Fruit fly (Drosophila melanogaster): ENCODE results near the gene dop.
A peak's percentile ranks its signal among the peaks of the same experiment; 100 is the strongest.

dop gene

DNA sequence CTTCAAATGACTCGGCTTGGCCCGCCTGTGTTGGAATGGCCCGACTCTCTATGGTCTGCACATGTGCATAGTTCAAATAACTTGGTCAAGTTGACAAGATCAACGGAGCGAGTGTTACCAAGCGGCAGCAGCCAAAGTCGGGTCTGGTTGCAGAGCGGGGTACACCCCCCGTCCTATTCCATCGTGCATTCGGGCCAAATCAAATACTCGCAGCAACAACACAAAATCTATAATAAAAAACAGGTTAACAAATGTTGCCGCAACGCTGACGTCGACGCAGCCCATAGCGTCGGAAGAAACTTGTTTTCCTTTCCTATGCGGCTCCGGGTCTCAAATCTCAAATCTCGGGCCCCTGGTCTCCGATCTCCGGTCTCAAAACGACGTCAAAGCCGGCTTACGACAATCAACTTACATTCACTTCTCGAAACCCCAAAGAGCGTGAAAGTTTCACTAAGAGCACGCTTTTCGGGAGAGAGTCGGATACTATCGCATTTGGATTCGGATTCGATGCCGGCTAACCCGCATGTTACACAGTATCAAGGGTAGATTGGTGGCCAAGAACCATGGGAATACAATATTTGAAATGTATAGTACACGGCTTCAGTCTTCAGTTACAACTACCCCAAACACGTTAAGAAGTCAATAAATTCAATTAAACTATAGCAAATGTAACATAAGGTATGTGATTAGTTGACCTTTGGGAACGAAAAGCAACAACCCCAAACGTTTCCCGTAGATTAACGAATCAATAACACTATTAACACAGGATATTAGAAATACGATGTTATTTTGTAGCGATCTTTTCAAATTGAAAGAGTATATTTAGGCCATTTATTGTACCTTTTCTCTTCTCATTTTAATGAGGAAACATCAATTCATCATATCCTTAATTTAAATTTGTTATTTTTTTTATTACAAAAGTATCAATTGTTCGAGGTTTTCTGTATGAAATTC lies 31.3 kb upstream of the dop start (continued):
- TF ChIP-seq twi (tag; optimal IDR thresholded peaks at IDR 0.05) (peak; percentile 30), CG1792 (GFP tag; optimal IDR thresholded peaks at IDR 0.05) (peak; percentile 13), CG9817 (tag; optimal IDR thresholded peaks at IDR 0.05) (peak; percentile 57), CG31365 (tag; optimal IDR thresholded peaks at IDR 0.05) (no peak), Optix (GFP tag; IDR thresholded peaks at IDR 0.05) (no peak), E2f1 (GFP tag; IDR thresholded peaks at IDR 0.05) (0 out of 2 replicates have a peak, but pooled peaks have one; percentile 20), zf30C (GFP tag; optimal IDR thresholded peaks at IDR 0.05) (no peak), bbx (GFP tag; IDR thresholded peaks at IDR 0.05; ENCODE audit: partially characterized antibody) (no peak), Gug (GFP tag; IDR thresholded peaks at IDR 0.05) (peak; percentile 55; the same call in 2 of the 4 replicates), lola (GFP tag; optimal IDR thresholded peaks at IDR 0.05) (peak in 1 of 3 experiments; percentile 83), Lpt (GFP tag; optimal IDR thresholded peaks at IDR 0.05) (no peak), CG3163 (GFP tag; optimal IDR thresholded peaks at IDR 0.05) (peak; percentile 93), CG10565 (GFP tag; optimal IDR thresholded peaks at IDR 0.05) (no peak), corto (GFP tag; optimal IDR thresholded peaks at IDR 0.05) (no peak), ci (GFP tag; IDR thresholded peaks at IDR 0.05) (peak; percentile 61; the same call in 2 of the 3 replicates), wor (GFP tag; IDR thresholded peaks at IDR 0.05) (peak; percentile 53; the same call in 1 of the 2 replicates), CG1024 (GFP tag; IDR thresholded peaks at IDR 0.05) (no peak), salm (tag; optimal IDR thresholded peaks at IDR 0.05) (no peak), Ets65A (GFP tag) (peak; percentile 93), Camta (GFP tag; optimal IDR thresholded peaks at IDR 0.05) (peak; percentile 51), CG7987 (GFP tag; optimal IDR thresholded peaks at IDR 0.05) (no peak), CoRest (tag; optimal IDR thresholded peaks at IDR 0.05) (peak; percentile 87), Scr (GFP tag; IDR thresholded peaks at IDR 0.05; ENCODE audit: partially characterized antibody) (no peak), CG14441 (GFP tag; IDR thresholded peaks at IDR 0.05) (peak; percentile 61; the same call in 1 of the 2 replicates), CG12659 (GFP tag; optimal IDR thresholded peaks at IDR 0.05) (peak; percentile 77), CG12104 (GFP tag; optimal IDR thresholded peaks at IDR 0.05) (peak; percentile 30), ATbp (GFP tag; optimal IDR thresholded peaks at IDR 0.05) (peak; percentile 52), Tbp (GFP tag; optimal IDR thresholded peaks at IDR 0.05) (no peak), CkIIα-i1 (GFP tag; IDR thresholded peaks at IDR 0.05) (no peak), CG17359 (tag; optimal IDR thresholded peaks at IDR 0.05) (peak; percentile 46), CG13296 (GFP tag; optimal IDR thresholded peaks at IDR 0.05) (no peak), stc (GFP tag; IDR thresholded peaks at IDR 0.05) (no peak), crol (GFP tag; IDR thresholded peaks at IDR 0.05) (peak; percentile 83), fd64A (GFP tag; optimal IDR thresholded peaks at IDR 0.05) (no peak), CG17385 (GFP tag; optimal IDR thresholded peaks at IDR 0.05) (peak; percentile 75), Elba2 (GFP tag; optimal IDR thresholded peaks at IDR 0.05) (no peak), NK7.1 (GFP tag; optimal IDR thresholded peaks at IDR 0.05) (no peak), CG13287 (GFP tag; IDR thresholded peaks at IDR 0.05; ENCODE audit: partially characterized antibody) (no peak), CG13894 (tag; optimal IDR thresholded peaks at IDR 0.05) (peak; percentile 3), sens-2 (GFP tag; IDR thresholded peaks at IDR 0.05) (no peak), CG14667 (GFP tag; IDR thresholded peaks at IDR 0.05) (peak; percentile 38), CG2199 (GFP tag; IDR thresholded peaks at IDR 0.05) (peak; percentile 10; the same call in 1 of the 3 replicates), oc (tag; optimal IDR thresholded peaks at IDR 0.05) (no peak), Dek (tag; optimal IDR thresholded peaks at IDR 0.05) (peak; percentile 70), Meics (GFP tag; optimal IDR thresholded peaks at IDR 0.05) (peak; percentile 67), Chrac-16 (GFP tag; optimal IDR thresholded peaks at IDR 0.05) (peak; percentile 53), ind (GFP tag; optimal IDR thresholded peaks at IDR 0.05) (peak; percentile 68), CG2678 (tag; optimal IDR thresholded peaks at IDR 0.05) (peak; percentile 81)

Measured in whole organism, embryonic.